Worm (Caenorhabditis elegans): ENCODE data around the gene madf-9.

madf-9 gene

DNA sequence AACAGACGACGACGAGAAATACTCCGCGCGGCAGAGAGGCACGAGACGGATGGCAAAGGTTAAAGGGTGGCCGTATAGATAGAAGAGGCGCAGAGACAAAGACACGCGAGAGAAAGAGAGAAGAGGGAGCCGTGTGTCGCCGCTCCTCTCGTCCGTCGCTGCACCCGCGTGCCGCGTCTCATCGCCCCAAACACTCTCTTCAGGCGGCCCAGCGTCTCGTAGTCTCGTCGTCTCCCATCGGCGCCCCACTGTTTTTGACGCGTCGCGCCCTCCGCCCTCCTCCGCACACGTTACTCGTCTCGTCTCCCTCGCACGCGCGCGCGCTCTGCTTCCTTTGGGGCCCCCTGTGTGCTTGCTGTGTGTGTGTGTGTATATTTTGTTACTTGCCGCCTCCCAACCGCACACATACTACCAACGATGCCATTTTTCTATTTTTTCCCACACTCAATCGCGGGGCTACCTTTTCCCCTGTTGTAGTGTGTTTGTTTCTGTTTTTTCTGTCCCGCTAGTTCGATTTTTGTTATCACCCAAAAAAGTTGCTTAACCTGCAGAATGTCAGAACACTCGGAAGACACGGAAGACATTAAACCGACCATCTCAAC lies at the start of gene madf-9:
madf-9 (plus strand) TSS at position 552 of the 602 bp plus-strand sequence.
- TF ChIP-seq ref-1 (GFP tag; conservative IDR thresholded peaks at IDR 0.05): 0 out of 2 replicates have a peak, but pooled peaks have one; percentile 6
- TF ChIP-seq klf-2 (GFP tag; conservative IDR thresholded peaks at IDR 0.05): no peak
- TF ChIP-seq ztf-23 (GFP tag; IDR thresholded peaks at IDR 0.05): no peak
- peak; percentile 18; the same call in 1 of the 2 replicates for TF ChIP-seq flt-1 (GFP tag; IDR thresholded peaks at IDR 0.05)
- no peak for TF ChIP-seq T22C8.4 (GFP tag; IDR thresholded peaks at IDR 0.05)
- peak; percentile 12 for TF ChIP-seq cog-1 (tag; optimal IDR thresholded peaks at IDR 0.05)

DNA sequence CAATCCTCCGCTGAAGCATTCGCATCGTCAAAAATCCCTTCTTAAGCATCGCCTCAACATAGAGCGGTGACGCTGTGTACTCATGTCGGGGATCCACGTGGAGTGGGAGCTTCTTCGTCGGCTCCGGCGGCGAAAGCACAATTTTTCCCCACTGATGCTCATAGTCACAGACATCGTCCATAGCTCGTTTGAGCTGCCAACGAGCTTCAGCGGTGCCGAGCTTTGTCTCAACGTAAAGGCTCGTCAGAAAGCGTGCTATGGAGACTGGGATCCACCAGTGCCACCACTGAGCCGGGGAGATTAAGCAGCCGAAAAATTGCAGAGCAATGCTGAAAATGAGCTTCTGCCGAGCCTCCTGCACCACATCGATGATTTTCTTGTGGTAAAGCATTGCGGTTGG lies 46.1 kb upstream of the madf-9 start:
- TF ChIP-seq ztf-29 (GFP tag; IDR thresholded peaks at IDR 0.05): no peak
- no peak for TF ChIP-seq T22C8.4 (GFP tag; IDR thresholded peaks at IDR 0.05)
- TF ChIP-seq tab-1 (GFP tag; IDR thresholded peaks at IDR 0.05): no peak
- no peak for TF ChIP-seq klf-2 (GFP tag; conservative IDR thresholded peaks at IDR 0.05)
- TF ChIP-seq cog-1 (tag; optimal IDR thresholded peaks at IDR 0.05): no peak
- TF ChIP-seq flt-1 (GFP tag; IDR thresholded peaks at IDR 0.05): no peak
- no peak for TF ChIP-seq ztf-23 (GFP tag; IDR thresholded peaks at IDR 0.05)
- TF ChIP-seq ref-1 (GFP tag; conservative IDR thresholded peaks at IDR 0.05): no peak
- TF ChIP-seq med-1 (GFP tag; optimal IDR thresholded peaks at IDR 0.05; ENCODE audit: insufficient read depth): no peak

DNA sequence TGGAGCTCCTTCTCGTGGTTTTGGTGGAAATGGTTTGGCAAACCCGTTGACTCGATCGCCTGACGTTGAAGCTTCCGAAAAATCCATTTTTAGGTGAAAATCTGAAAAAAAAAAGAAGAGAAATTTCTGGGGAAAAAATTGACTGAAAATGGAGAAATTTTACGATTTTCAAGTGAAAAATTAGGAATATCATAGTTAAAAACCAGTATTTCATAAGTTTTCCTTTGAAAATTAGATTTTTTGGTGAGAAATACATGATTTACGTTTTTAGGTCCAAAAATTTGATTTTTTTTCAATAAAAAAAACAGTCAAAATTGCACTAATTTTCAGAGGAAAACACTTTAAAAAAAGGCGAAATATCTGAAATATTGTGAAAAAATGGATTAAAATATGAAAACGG lies 43.4 kb upstream of the madf-9 start, which contains the start of gene taf-2:
taf-2 (minus strand) TSS at position 101 of the 400 bp plus-strand sequence.
- TF ChIP-seq klf-2 (GFP tag; conservative IDR thresholded peaks at IDR 0.05) (no peak), flt-1 (GFP tag; IDR thresholded peaks at IDR 0.05) (no peak), tab-1 (GFP tag; IDR thresholded peaks at IDR 0.05) (no peak), ztf-29 (GFP tag; IDR thresholded peaks at IDR 0.05) (no peak), ztf-23 (GFP tag; IDR thresholded peaks at IDR 0.05) (no peak), T22C8.4 (GFP tag; IDR thresholded peaks at IDR 0.05) (no peak)

DNA sequence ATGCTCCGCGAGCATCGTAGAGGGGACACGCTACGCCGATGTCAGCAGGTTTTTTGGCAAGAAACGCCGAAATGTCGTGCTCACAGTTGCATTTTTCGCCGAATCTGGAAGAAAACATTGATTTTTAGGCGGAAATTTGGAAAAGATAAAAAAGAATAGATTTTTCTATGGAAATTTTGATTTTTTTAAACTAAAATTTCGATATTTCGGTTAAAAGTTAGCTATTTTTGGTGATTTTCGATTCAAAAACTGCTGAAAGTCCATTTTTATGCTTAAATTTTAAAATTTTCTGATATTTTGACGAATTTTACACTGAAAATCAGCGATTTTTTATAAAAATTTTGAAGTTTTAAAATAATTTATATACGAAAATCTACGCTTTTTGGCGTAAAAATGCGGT lies 39.5 kb upstream of the madf-9 start:
- TF ChIP-seq ztf-29 (GFP tag; IDR thresholded peaks at IDR 0.05) (no peak), klf-2 (GFP tag; conservative IDR thresholded peaks at IDR 0.05) (no peak), ref-1 (GFP tag; conservative IDR thresholded peaks at IDR 0.05) (no peak), tab-1 (GFP tag; IDR thresholded peaks at IDR 0.05) (no peak), ztf-23 (GFP tag; IDR thresholded peaks at IDR 0.05) (no peak), T22C8.4 (GFP tag; IDR thresholded peaks at IDR 0.05) (no peak), cog-1 (tag; optimal IDR thresholded peaks at IDR 0.05) (no peak), med-1 (GFP tag; optimal IDR thresholded peaks at IDR 0.05; ENCODE audit: insufficient read depth) (no peak), flt-1 (GFP tag; IDR thresholded peaks at IDR 0.05) (no peak)

DNA sequence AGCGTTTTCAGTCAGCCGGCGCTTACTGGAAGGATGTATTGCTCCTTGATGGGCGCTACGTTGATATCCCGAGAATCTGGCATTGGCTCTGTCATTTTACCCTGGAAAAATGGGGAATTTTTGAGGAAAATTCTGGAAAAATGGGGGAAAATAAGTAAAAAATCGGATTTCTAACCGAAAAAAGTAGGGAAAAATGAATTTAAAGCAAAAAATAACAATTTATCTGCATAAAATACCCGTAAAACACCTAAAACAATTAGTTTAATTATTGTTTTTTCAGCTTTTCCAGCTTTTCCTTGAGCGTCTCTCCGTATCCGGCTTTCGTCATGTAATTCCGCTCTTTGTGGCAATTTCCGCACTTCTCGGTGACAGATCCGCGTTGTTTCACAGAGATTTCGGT lies 38.4 kb upstream of the madf-9 start, which contains the start of gene Y37E11B.5:
Y37E11B.5 (minus strand) TSS at position 101 of the 400 bp plus-strand sequence.
- TF ChIP-seq tab-1 (GFP tag; IDR thresholded peaks at IDR 0.05) (no peak), cog-1 (tag; optimal IDR thresholded peaks at IDR 0.05) (no peak), T22C8.4 (GFP tag; IDR thresholded peaks at IDR 0.05) (no peak), med-1 (GFP tag; optimal IDR thresholded peaks at IDR 0.05; ENCODE audit: insufficient read depth) (no peak), ztf-29 (GFP tag; IDR thresholded peaks at IDR 0.05) (no peak), ztf-23 (GFP tag; IDR thresholded peaks at IDR 0.05) (no peak), klf-2 (GFP tag; conservative IDR thresholded peaks at IDR 0.05) (no peak), flt-1 (GFP tag; IDR thresholded peaks at IDR 0.05) (no peak), ref-1 (GFP tag; conservative IDR thresholded peaks at IDR 0.05) (no peak)

DNA sequence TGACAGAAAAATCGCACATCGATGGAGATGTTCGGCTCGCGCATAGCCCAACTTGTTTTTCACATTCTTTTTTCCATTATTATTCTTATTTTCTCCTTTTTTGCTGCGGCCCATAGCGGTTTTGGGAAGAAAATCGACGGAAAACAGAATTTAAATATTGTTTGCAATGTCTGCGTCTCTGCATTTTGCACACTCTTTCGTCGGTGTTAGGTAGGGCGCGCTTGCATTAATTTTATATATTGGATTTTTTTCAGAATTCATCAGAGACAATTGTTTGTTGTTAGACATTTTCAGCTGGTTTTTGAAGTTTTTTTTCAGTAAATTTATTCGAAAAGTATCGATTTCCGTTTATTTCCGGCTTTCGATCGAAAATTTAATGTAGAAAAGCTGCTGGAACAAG lies 37.8 kb upstream of the madf-9 start, which contains the start of gene Y37E11B.6:
Y37E11B.6 (minus strand) TSS at position 181 of the 400 bp plus-strand sequence.
- TF ChIP-seq med-1 (GFP tag; optimal IDR thresholded peaks at IDR 0.05; ENCODE audit: insufficient read depth) (no peak), cog-1 (tag; optimal IDR thresholded peaks at IDR 0.05) (no peak), T22C8.4 (GFP tag; IDR thresholded peaks at IDR 0.05) (no peak), ztf-23 (GFP tag; IDR thresholded peaks at IDR 0.05) (no peak), flt-1 (GFP tag; IDR thresholded peaks at IDR 0.05) (no peak), tab-1 (GFP tag; IDR thresholded peaks at IDR 0.05) (no peak), ref-1 (GFP tag; conservative IDR thresholded peaks at IDR 0.05) (no peak), klf-2 (GFP tag; conservative IDR thresholded peaks at IDR 0.05) (no peak), ztf-29 (GFP tag; IDR thresholded peaks at IDR 0.05) (no peak)

DNA sequence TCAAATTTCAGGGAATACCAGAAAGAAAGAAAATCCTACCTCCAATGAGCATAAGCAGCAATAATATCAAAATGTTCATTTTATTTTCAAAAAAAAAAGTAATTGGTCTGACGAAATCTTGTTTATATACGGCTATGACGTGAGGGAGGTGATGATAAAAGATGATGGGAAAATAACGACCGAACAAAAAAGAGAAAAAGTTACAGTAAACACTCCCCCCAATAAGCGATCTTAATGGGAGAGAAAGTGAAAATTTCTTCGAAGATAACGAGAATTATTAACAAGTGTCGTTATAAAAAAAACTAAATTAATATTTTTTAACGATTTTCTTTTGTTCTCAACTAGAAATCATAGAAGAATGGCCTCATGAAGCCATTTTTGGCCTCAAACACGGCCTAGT lies 36.9 kb upstream of the madf-9 start, which contains the start of gene Y37E11B.7:
Y37E11B.7 (minus strand) TSS at position 207 of the 400 bp plus-strand sequence.
- TF ChIP-seq cog-1 (tag; optimal IDR thresholded peaks at IDR 0.05): no peak
- TF ChIP-seq tab-1 (GFP tag; IDR thresholded peaks at IDR 0.05): no peak
- no peak for TF ChIP-seq T22C8.4 (GFP tag; IDR thresholded peaks at IDR 0.05)
- no peak for TF ChIP-seq ref-1 (GFP tag; conservative IDR thresholded peaks at IDR 0.05)
- TF ChIP-seq ztf-29 (GFP tag; IDR thresholded peaks at IDR 0.05): no peak

DNA sequence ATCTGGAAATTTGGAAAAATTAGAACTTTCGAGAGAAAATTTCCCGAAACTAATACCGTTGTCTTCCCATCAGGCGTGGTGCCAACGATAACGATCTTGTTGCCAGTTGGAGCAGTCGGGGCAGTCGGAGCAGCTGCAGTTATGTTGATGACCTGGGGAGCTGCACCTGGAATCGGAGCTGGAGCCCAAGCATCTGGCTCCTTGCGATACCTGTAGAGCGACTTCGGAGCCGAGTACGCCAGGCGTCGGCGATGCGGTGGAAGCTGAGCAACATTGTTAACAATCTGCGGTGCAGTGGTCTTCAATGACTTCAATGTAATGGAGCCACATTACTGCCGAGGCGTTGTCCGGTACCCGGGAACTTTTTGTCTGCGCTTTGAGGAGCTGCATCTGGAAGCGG lies 35.0 kb upstream of the madf-9 start:
- TF ChIP-seq flt-1 (GFP tag; IDR thresholded peaks at IDR 0.05): no peak
- TF ChIP-seq T22C8.4 (GFP tag; IDR thresholded peaks at IDR 0.05): no peak
- TF ChIP-seq med-1 (GFP tag; optimal IDR thresholded peaks at IDR 0.05; ENCODE audit: insufficient read depth): no peak
- TF ChIP-seq ref-1 (GFP tag; conservative IDR thresholded peaks at IDR 0.05): no peak
- no peak for TF ChIP-seq ztf-29 (GFP tag; IDR thresholded peaks at IDR 0.05)
- no peak for TF ChIP-seq klf-2 (GFP tag; conservative IDR thresholded peaks at IDR 0.05)
- TF ChIP-seq tab-1 (GFP tag; IDR thresholded peaks at IDR 0.05): no peak
- TF ChIP-seq cog-1 (tag; optimal IDR thresholded peaks at IDR 0.05): no peak
- TF ChIP-seq ztf-23 (GFP tag; IDR thresholded peaks at IDR 0.05): no peak

DNA sequence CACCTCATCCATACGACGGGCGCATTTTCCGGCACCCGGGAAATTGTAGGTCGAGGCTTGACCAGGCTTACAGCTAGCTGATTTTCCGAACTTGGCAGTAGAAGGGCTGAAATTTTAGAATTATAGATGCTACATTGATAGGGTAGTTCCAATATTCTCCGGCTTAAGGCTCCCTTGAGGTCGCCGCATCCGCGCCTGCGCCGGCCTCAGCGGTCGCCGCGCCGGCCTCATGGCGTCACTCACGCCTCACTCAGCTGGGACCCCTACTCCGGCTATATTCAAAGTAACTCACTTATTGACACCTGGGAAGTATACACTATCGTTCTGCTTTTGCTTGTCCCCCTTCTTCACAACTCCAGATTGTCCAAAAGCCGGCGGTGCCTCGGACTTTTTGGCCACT lies 32.8 kb upstream of the madf-9 start:
- TF ChIP-seq ref-1 (GFP tag; conservative IDR thresholded peaks at IDR 0.05): no peak
- TF ChIP-seq med-1 (GFP tag; optimal IDR thresholded peaks at IDR 0.05; ENCODE audit: insufficient read depth): no peak
- TF ChIP-seq ztf-29 (GFP tag; IDR thresholded peaks at IDR 0.05): no peak
- TF ChIP-seq cog-1 (tag; optimal IDR thresholded peaks at IDR 0.05): no peak
- no peak for TF ChIP-seq T22C8.4 (GFP tag; IDR thresholded peaks at IDR 0.05)
- no peak for TF ChIP-seq ztf-23 (GFP tag; IDR thresholded peaks at IDR 0.05)
- no peak for TF ChIP-seq tab-1 (GFP tag; IDR thresholded peaks at IDR 0.05)
- no peak for TF ChIP-seq flt-1 (GFP tag; IDR thresholded peaks at IDR 0.05)

Data from whole organism, midembryonic.